Fruit fly (Drosophila melanogaster): ENCODE data around the gene Rack1.

DNA sequence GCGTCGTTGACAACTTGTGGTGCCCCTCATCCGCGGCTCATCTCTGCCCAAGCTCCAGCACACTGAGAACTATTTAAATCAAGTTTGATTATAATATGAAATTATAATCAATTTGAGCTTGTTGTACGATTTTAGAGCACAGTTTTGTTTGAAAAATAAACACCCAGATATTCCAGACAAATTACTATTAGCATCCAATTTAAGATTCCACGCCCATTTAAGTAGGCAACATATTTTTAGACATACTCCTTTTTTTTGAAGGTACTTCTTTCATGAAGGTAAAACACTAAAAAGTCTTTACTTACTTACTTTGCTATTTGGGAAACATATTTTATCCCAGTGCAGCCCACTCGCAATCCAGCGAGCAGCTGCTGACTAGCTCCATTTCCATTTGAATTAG is 10.9 kb upstream of the Rack1 start:
- TF ChIP-seq CTCF (optimal IDR thresholded peaks at IDR 0.05) (no peak), CG8478 (optimal IDR thresholded peaks at IDR 0.05) (no peak)

Measured in S2 (cell line).